Fruit fly (Drosophila melanogaster) whole organism, adult: ENCODE results near the gene CG9288.

Experiments
- CG14711 ChIP-seq: fragments of 200-800 bp; sonication (Bioruptor generic); optimal IDR thresholded peaks from 2 replicates; lab custom pipeline; 2018; ENCODE audit warnings: missing biosample characterization, mild to moderate bottlenecking, missing genetic modification characterization, moderate library complexity
- CG1620 ChIP-seq: fragments of 200-800 bp; sonication (Bioruptor generic); optimal IDR thresholded peaks from 2 replicates; lab custom pipeline; 2016; ENCODE audit warnings: missing biosample characterization, missing genetic modification characterization
- CG7045 ChIP-seq: fragments of 200-800 bp; sonication (Bioruptor generic); optimal IDR thresholded peaks from 2 replicates; lab custom pipeline; 2017; ENCODE audit warnings: missing biosample characterization, mild to moderate bottlenecking, missing genetic modification characterization
- CG7101 ChIP-seq: fragments of 200-800 bp; sonication (Bioruptor generic); optimal IDR thresholded peaks from 2 replicates; lab custom pipeline; 2018; ENCODE audit warnings: missing biosample characterization, mild to moderate bottlenecking, missing genetic modification characterization, moderate library complexity
- cic ChIP-seq: fragments of 200-800 bp; sonication (Bioruptor generic); optimal IDR thresholded peaks from 2 replicates; lab custom pipeline; 2017; ENCODE audit warnings: missing biosample characterization, mild to moderate bottlenecking, missing genetic modification characterization, moderate library complexity
- kay ChIP-seq: fragments of 200-800 bp; sonication (Bioruptor generic); peaks from one replicate; lab custom pipeline; 2016; ENCODE audit warnings: missing biosample characterization, missing genetic modification characterization, borderline replicate concordance
- pad ChIP-seq: fragments of 200-800 bp; sonication (Bioruptor generic); optimal IDR thresholded peaks from 3 replicates; lab custom pipeline; 2017; ENCODE audit warnings: missing biosample characterization, missing genetic modification characterization, mild to moderate bottlenecking, moderate library complexity, missing genetic modification reagents
- tj ChIP-seq: fragments of 200-800 bp; sonication (Bioruptor generic); optimal IDR thresholded peaks from 3 replicates; lab custom pipeline; 2017; ENCODE audit warnings: missing biosample characterization, mild to moderate bottlenecking, missing genetic modification characterization, moderate library complexity
- toe ChIP-seq: fragments of 200-800 bp; sonication (Bioruptor generic); optimal IDR thresholded peaks from 2 replicates; lab custom pipeline; 2016; ENCODE audit warnings: missing biosample characterization, missing genetic modification characterization

dm6 chr3R:13796607-13797246 lies 17.3 kb downstream of the CG9288 start:
- TF ChIP-seq CG7101 (no peak), pad (GFP tag; lab: Kevin White, UChicago) (no peak), CG14711 (tag; lab: Kevin White, UChicago) (no peak), cic (GFP tag; lab: Kevin White, UChicago) (no peak), tj (GFP tag; lab: Kevin White, UChicago) (peak; percentile 42), CG1620 (GFP tag; lab: Kevin White, UChicago) (no peak), toe (GFP tag; lab: Kevin White, UChicago) (no peak), kay (GFP tag; lab: Kevin White, UChicago) (no peak), CG7045 (no peak)
